Worm (Caenorhabditis elegans): ENCODE measurements around the gene K11G9.5.
A peak's percentile ranks its signal among the peaks of the same experiment; 100 is the strongest.

Gene K11G9.5

DNA sequence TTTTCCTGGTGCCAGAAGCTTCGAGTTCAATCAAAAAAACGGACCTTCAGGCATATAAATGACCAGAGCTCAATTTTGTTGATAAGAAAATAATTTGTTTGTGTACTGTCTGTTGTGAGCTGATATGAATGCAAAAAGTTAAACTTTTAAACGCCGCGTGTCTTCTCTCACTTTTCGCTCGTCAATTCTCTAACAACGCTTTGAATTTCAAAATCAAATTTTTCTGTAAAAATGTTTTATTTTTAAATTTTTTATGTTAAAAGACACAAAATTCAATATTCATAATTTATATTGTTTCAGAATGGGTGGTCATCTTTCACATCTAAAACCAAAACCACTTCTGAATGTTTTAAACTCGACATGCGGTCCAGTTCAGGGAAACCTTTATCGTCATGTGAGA is 14.3 kb downstream of the K11G9.5 start, which contains the start of gene cest-31:
Gene cest-31, plus strand, starts transcription at position 301 of the 400 bp plus-strand sequence.
- TF ChIP-seq skn-1 (tag; optimal IDR thresholded peaks at IDR 0.05) (no peak), daf-16 (GFP tag; optimal IDR thresholded peaks at IDR 0.05) (no peak), daf-16 (tag; optimal IDR thresholded peaks at IDR 0.05) (peak; percentile 24)

DNA sequence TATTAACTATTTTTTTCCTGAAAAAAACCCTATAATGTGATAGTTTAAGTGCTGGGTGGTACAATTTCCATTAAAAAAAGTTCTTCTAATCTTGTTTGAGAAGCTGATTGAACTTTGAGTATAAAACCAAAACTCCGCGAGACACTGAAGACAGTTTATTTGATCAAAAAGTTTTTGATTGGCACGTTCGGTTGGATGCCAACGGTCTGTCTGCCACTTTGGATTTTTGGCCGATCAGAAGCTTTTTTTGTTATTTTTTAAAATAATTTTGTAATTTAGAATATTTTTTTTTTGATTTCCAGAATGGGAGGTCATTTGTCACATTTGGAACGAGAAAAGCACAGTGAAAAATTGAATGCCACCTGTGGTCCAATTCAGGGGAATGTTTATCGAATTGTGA is 18.8 kb downstream of the K11G9.5 start, which contains the start of gene cest-28:
Gene cest-28, plus strand, starts transcription at position 301 of the 400 bp plus-strand sequence.
- TF ChIP-seq lin-38 (GFP tag; IDR thresholded peaks at IDR 0.05) (no peak), ceh-44 (GFP tag; IDR thresholded peaks at IDR 0.05) (no peak), daf-19 (GFP tag; conservative IDR thresholded peaks at IDR 0.05) (no peak), snpc-1.2 (GFP tag; IDR thresholded peaks at IDR 0.05) (no peak), nhr-42 (GFP tag; IDR thresholded peaks at IDR 0.05) (no peak), egl-27 (tag; optimal IDR thresholded peaks at IDR 0.05) (no peak), spr-1 (tag; optimal IDR thresholded peaks at IDR 0.05) (no peak), rbr-2 (tag; optimal IDR thresholded peaks at IDR 0.05) (no peak), skn-1 (tag; optimal IDR thresholded peaks at IDR 0.05) (no peak), zip-11 (GFP tag; IDR thresholded peaks at IDR 0.05) (no peak), daf-8 (GFP tag; IDR thresholded peaks at IDR 0.05) (no peak), nhr-25 (tag; optimal IDR thresholded peaks at IDR 0.05; ENCODE audit: borderline replicate concordance, insufficient read depth) (no peak), Y105C5A.15 (GFP tag; IDR thresholded peaks at IDR 0.05) (no peak), lin-1 (GFP tag; IDR thresholded peaks at IDR 0.05) (no peak), lin-29 (GFP tag; IDR thresholded peaks at IDR 0.05) (no peak), ztf-11 (tag; optimal IDR thresholded peaks at IDR 0.05) (no peak), dpl-1 (GFP tag; optimal IDR thresholded peaks at IDR 0.05) (no peak)

DNA sequence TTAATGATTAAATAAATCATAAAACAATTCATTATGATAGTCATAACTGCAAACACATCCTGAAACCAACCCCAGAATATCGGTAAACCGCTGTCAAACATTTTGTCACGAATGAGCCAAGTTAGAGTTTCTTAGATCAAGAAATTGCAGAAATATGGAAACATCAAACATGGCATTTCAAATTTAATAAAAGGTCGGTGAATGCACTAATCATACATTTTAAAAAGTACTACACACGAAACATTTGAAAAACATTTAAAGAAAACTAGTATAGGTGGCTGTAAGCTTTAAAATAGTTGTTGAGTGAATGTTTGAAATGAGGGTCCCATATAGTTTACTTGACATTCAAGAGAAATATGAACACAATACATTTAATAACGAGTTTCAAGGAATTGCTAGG is 19.6 kb downstream of the K11G9.5 start, which contains the start of gene str-180:
Gene str-180, minus strand, starts transcription at position 101 of the 400 bp plus-strand sequence.
- TF ChIP-seq pha-4 (GFP tag; IDR thresholded peaks at IDR 0.05): no peak
- TF ChIP-seq pha-4 (tag; optimal IDR thresholded peaks at IDR 0.05): no peak
- TF ChIP-seq dmd-6 (GFP tag; IDR thresholded peaks at IDR 0.05): no peak
- TF ChIP-seq F44E2.7 (GFP tag; IDR thresholded peaks at IDR 0.05): no peak
- TF ChIP-seq lin-29 (GFP tag; IDR thresholded peaks at IDR 0.05): no peak
- TF ChIP-seq tra-1 (GFP tag; IDR thresholded peaks at IDR 0.05): no peak
- no peak for TF ChIP-seq lin-1 (GFP tag; IDR thresholded peaks at IDR 0.05)
- no peak for TF ChIP-seq zfp-3 (GFP tag; conservative IDR thresholded peaks at IDR 0.05)
- no peak for TF ChIP-seq set-16 (GFP tag; IDR thresholded peaks at IDR 0.05)
- no peak for TF ChIP-seq Y48G9A.11 (GFP tag; IDR thresholded peaks at IDR 0.05)
- no peak for TF ChIP-seq mep-1 (tag; optimal IDR thresholded peaks at IDR 0.05)
- TF ChIP-seq unc-62 (GFP tag; optimal IDR thresholded peaks at IDR 0.05 in 1 of 2): no peak
- no peak for TF ChIP-seq unc-62 (tag; optimal IDR thresholded peaks at IDR 0.05)
- no peak for TF ChIP-seq T26A8.4 (GFP tag; IDR thresholded peaks at IDR 0.05)
- TF ChIP-seq ceh-62 (tag; optimal IDR thresholded peaks at IDR 0.05): no peak
- no peak for TF ChIP-seq nhr-42 (GFP tag; IDR thresholded peaks at IDR 0.05)
- no peak for TF ChIP-seq ces-1 (GFP tag; optimal IDR thresholded peaks at IDR 0.05)

DNA sequence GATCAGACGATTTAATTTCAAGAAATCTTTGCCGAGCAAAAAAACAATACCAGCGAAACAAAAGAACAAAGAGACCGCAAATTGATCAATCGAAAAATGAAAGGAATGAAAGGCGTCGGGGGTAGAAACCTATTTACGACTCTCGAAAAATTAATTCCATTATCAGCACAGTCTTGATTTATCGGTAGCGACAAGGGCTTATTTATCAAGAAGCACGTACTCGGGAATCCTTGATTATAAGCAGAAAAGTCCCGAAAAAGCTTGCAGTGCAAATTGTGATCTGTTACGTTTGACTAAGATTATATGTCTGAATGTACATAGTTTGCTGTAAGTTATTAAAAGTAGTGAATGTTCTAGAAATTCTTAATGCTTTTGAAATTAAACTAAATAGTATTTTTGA is 21.7 kb downstream of the K11G9.5 start:
- TF ChIP-seq nhr-28 (tag; optimal IDR thresholded peaks at IDR 0.05) (peak; percentile 18), php-3 (GFP tag; IDR thresholded peaks at IDR 0.05) (0 out of 2 replicates have a peak, but pooled peaks have one; percentile 33), dmd-6 (GFP tag; IDR thresholded peaks at IDR 0.05) (peak; percentile 73), aha-1 (tag) (peak; percentile 52), nhr-41 (GFP tag; IDR thresholded peaks at IDR 0.05) (no peak), hif-1 (tag; optimal IDR thresholded peaks at IDR 0.05) (peak in 1 of 2 experiments; percentile 84), hlh-11 (tag; optimal IDR thresholded peaks at IDR 0.05) (peak; percentile 34), D1046.2 (GFP tag; IDR thresholded peaks at IDR 0.05) (no peak), dve-1 (tag; optimal IDR thresholded peaks at IDR 0.05; ENCODE audit: insufficient read depth) (peak; percentile 32), daf-16 (GFP tag; optimal IDR thresholded peaks at IDR 0.05) (no peak), daf-16 (tag; optimal IDR thresholded peaks at IDR 0.05) (peak; percentile 74)

All from whole organism, L4 larva.